Fruit fly (Drosophila melanogaster) whole organism, adult: Measurements from ENCODE around the gene dan.

Experiments used
- CG11617 ChIP-seq: fragments of 200-800 bp; sonication (Bioruptor generic); optimal IDR thresholded peaks from 2 replicates; lab custom pipeline; 2017; ENCODE audit warnings: mild to moderate bottlenecking, missing biosample characterization, missing genetic modification reagents, missing genetic modification characterization
- CG12768 ChIP-seq: fragments of 200-800 bp; sonication (Bioruptor generic); optimal IDR thresholded peaks from 2 replicates; lab custom pipeline; 2017; ENCODE audit warnings: missing biosample characterization, missing genetic modification characterization, mild to moderate bottlenecking, moderate library complexity, missing genetic modification reagents
- CG1620 ChIP-seq: fragments of 200-800 bp; sonication (Bioruptor generic); optimal IDR thresholded peaks from 2 replicates; lab custom pipeline; 2016; ENCODE audit warnings: missing biosample characterization, missing genetic modification characterization
- CG5204 ChIP-seq: fragments of 200-800 bp; sonication (Bioruptor generic); optimal IDR thresholded peaks from 2 replicates; lab custom pipeline; 2016; ENCODE audit warnings: missing biosample characterization, missing genetic modification characterization
- CG7045 ChIP-seq: fragments of 200-800 bp; sonication (Bioruptor generic); optimal IDR thresholded peaks from 2 replicates; lab custom pipeline; 2017; ENCODE audit warnings: missing biosample characterization, mild to moderate bottlenecking, missing genetic modification characterization
- Crg-1 ChIP-seq: fragments of 200-800 bp; sonication (Bioruptor generic); optimal IDR thresholded peaks from 2 replicates; lab custom pipeline; 2016; ENCODE audit warnings: missing biosample characterization, missing genetic modification characterization
- Mnt ChIP-seq: fragments of 200-800 bp; sonication (Bioruptor generic); optimal IDR thresholded peaks from 2 replicates; lab custom pipeline; 2016; ENCODE audit warnings: missing biosample characterization, mild to moderate bottlenecking, missing genetic modification characterization
- bab1 ChIP-seq: fragments of 200-800 bp; sonication (Bioruptor generic); optimal IDR thresholded peaks from 3 replicates; lab custom pipeline; 2019; ENCODE audit warnings: missing biosample characterization, mild to moderate bottlenecking, missing genetic modification characterization, moderate library complexity
- cic ChIP-seq: fragments of 200-800 bp; sonication (Bioruptor generic); optimal IDR thresholded peaks from 2 replicates; lab custom pipeline; 2017; ENCODE audit warnings: missing biosample characterization, mild to moderate bottlenecking, missing genetic modification characterization, moderate library complexity
- tj ChIP-seq: fragments of 200-800 bp; sonication (Bioruptor generic); optimal IDR thresholded peaks from 3 replicates; lab custom pipeline; 2017; ENCODE audit warnings: missing biosample characterization, mild to moderate bottlenecking, missing genetic modification characterization, moderate library complexity

- no peak for TF ChIP-seq Crg-1 (GFP tag; lab: Kevin White, UChicago)
- no peak for TF ChIP-seq cic
- no peak for TF ChIP-seq CG7045
- TF ChIP-seq bab1: no peak
- no peak for TF ChIP-seq CG11617 (GFP tag; lab: Kevin White, UChicago)
- TF ChIP-seq tj (GFP tag; lab: Kevin White, UChicago): no peak
- TF ChIP-seq CG5204: no peak
- no peak for TF ChIP-seq CG12768 (GFP tag; lab: Kevin White, UChicago)
- TF ChIP-seq Mnt (GFP tag; lab: Kevin White, UChicago): no peak
- TF ChIP-seq CG1620 (GFP tag; lab: Kevin White, UChicago): no peak
These were observed 7.7 kb upstream of the dan start for dm6 chr3R:25176517-25176916.
